Worm (Caenorhabditis elegans): ENCODE measurements around the gene cpin-1.

DNA sequence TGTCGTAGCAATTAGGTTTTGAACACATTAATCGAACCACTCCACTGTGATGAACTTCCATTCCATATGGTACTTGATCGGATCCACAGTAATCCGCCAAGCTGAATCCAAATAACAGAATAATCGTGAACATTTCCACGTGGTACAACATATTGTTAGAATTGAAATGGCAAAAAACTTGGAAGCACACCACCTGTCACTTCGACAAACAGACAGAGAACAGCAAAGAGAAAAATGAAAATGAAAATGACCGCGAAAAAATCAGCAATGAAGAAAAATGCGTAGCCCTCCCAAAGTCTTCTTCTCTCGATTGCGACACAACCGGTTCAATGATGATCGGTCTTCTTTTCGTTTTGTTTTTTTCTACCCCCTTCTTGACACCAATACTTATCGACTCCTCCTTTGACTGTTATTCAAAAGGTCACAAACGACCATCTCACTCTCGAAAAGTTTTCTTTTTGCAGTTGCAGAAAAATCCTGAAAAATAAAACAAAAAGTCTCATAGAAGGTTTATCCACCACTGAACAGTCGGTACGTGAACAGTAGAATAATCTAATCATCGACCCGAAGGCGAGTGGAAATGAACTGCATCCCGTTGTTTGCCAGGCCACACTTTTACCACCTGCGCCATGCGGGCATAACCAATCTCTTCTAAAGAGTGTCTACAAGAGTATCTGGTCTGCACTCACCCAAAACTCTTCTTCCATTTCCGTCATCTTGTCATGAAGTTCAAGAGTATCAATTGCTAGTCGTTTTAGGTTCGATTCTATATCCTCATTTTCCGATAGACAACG lies 26.9 kb downstream of the cpin-1 start, which contains the start of gene wrt-3:
- TF ChIP-seq dpl-1 (GFP tag; optimal IDR thresholded peaks at IDR 0.05) = peak in 1 of 3 experiments; percentile 29
- no peak for TF ChIP-seq nhr-77 (tag; optimal IDR thresholded peaks at IDR 0.05)
- TF ChIP-seq ceh-90 (tag; optimal IDR thresholded peaks at IDR 0.05) = no peak
- TF ChIP-seq lsy-2 (tag; optimal IDR thresholded peaks at IDR 0.05) = peak in 1 of 2 experiments; percentile 40
- TF ChIP-seq pqm-1 (tag; optimal IDR thresholded peaks at IDR 0.05) = no peak
- TF ChIP-seq aly-2 (tag; optimal IDR thresholded peaks at IDR 0.05) = peak; percentile 39
- no peak for TF ChIP-seq unc-62 (GFP tag; optimal IDR thresholded peaks at IDR 0.05)

Data from whole organism, L1 larva.